Worm (Caenorhabditis elegans): ENCODE measurements around the gene ttr-23.

DNA sequence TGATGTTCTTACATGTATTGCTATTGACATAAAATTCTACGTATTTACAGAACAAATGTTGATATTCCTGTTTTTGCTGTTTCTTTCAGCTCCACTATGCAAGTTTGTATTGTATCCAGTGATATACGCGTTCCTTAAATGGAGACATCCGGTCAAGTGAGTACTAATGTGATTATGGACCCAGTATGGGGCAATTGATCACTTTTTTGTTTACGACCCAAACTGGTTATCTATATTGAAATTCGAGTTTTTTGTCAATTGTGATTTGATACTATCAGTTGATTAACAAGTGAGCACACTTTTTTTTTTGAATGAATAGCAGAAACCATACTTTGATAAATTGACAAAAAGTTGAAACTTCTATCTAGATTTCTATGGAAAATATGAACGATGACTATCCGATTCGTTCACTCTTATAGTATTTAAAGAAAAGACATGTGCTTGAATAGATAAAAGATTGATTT, 7.8 kb downstream of the ttr-23 start, which contains the start of gene T21C9.6:
- TF ChIP-seq mdl-1 (tag; optimal IDR thresholded peaks at IDR 0.05) (no peak), unc-62 (GFP tag; optimal IDR thresholded peaks at IDR 0.05) (no peak), blmp-1 (tag; optimal IDR thresholded peaks at IDR 0.05; ENCODE audit: insufficient read depth) (no peak), snpc-4 (tag; optimal IDR thresholded peaks at IDR 0.05) (no peak), fos-1 (tag; optimal IDR thresholded peaks at IDR 0.05) (peak; percentile 30)

Data from whole organism, L2 larva.